Worm (Caenorhabditis elegans): ENCODE data around the gene F39B3.7.

F39B3.7 gene

ce11 chrX:17519476-17519875 is 47.8 kb downstream of the F39B3.7 start:
- TF ChIP-seq mdl-1 (tag; optimal IDR thresholded peaks at IDR 0.05): peak in 1 of 2 experiments; percentile 66
- TF ChIP-seq F10B5.3 (tag; optimal IDR thresholded peaks at IDR 0.05): no peak
- no peak for TF ChIP-seq mxl-2 (GFP tag; conservative IDR thresholded peaks at IDR 0.05)
- peak; percentile 60 for TF ChIP-seq aha-1 (tag)
- TF ChIP-seq lin-29 (GFP tag; IDR thresholded peaks at IDR 0.05): no peak
- TF ChIP-seq Y48G9A.11 (GFP tag; IDR thresholded peaks at IDR 0.05): 0 out of 2 replicates have a peak, but pooled peaks have one; percentile 16
- TF ChIP-seq mep-1 (tag; optimal IDR thresholded peaks at IDR 0.05): peak; percentile 64
- no peak for TF ChIP-seq daf-12 (tag; optimal IDR thresholded peaks at IDR 0.05)
- peak; percentile 9 for TF ChIP-seq hlh-11 (tag; optimal IDR thresholded peaks at IDR 0.05)
- no peak for TF ChIP-seq jun-1 (tag; optimal IDR thresholded peaks at IDR 0.05)
- TF ChIP-seq Y75B8A.6 (GFP tag; IDR thresholded peaks at IDR 0.05): no peak
- TF ChIP-seq lin-13 (GFP tag; optimal IDR thresholded peaks at IDR 0.05): no peak
- no peak for TF ChIP-seq mxl-3 (GFP tag; optimal IDR thresholded peaks at IDR 0.05)
- peak; percentile 44 for TF ChIP-seq rbr-2 (tag; optimal IDR thresholded peaks at IDR 0.05)
- peak; percentile 64 for TF ChIP-seq set-16 (GFP tag; IDR thresholded peaks at IDR 0.05)
- TF ChIP-seq fkh-10 (GFP tag; optimal IDR thresholded peaks at IDR 0.05): peak; percentile 2
- peak; percentile 70 for TF ChIP-seq hmg-1.1 (GFP tag; IDR thresholded peaks at IDR 0.05)
- TF ChIP-seq tra-1 (GFP tag; IDR thresholded peaks at IDR 0.05): 0 out of 2 replicates have a peak, but pooled peaks have one; percentile 26
- no peak for TF ChIP-seq madf-5 (GFP tag; IDR thresholded peaks at IDR 0.05)
- TF ChIP-seq unc-130 (GFP tag; optimal IDR thresholded peaks at IDR 0.05): no peak
- TF ChIP-seq ZK337.2 (GFP tag; IDR thresholded peaks at IDR 0.05): no peak
- TF ChIP-seq nhr-102 (tag; optimal IDR thresholded peaks at IDR 0.05): no peak
- TF ChIP-seq ztf-11 (tag; optimal IDR thresholded peaks at IDR 0.05): no peak
- TF ChIP-seq unc-62 (GFP tag; optimal IDR thresholded peaks at IDR 0.05 in 1 of 2): peak in 1 of 2 experiments; percentile 66
- no peak for TF ChIP-seq unc-62 (tag; optimal IDR thresholded peaks at IDR 0.05)
- no peak for TF ChIP-seq unc-39 (tag; optimal IDR thresholded peaks at IDR 0.05)
- peak; percentile 51 for TF ChIP-seq hlh-30 (tag; optimal IDR thresholded peaks at IDR 0.05; ENCODE audit: insufficient read depth)
- peak in 1 of 2 experiments; percentile 36 for TF ChIP-seq lsy-2 (tag; optimal IDR thresholded peaks at IDR 0.05)
- TF ChIP-seq dmd-6 (GFP tag; IDR thresholded peaks at IDR 0.05): 0 out of 2 replicates have a peak, but pooled peaks have one; percentile 10

ce11 chrX:17518293-17518692 is 49.0 kb downstream of the F39B3.7 start:
- peak; percentile 60 for TF ChIP-seq ctbp-1 (GFP tag; IDR thresholded peaks at IDR 0.05)
- no peak for TF ChIP-seq ceh-20 (GFP tag; IDR thresholded peaks at IDR 0.05)
- no peak for TF ChIP-seq zfp-3 (GFP tag; conservative IDR thresholded peaks at IDR 0.05)
- TF ChIP-seq dpl-1 (GFP tag; optimal IDR thresholded peaks at IDR 0.05): no peak
- TF ChIP-seq lin-1 (GFP tag; IDR thresholded peaks at IDR 0.05): no peak
- no peak for TF ChIP-seq lin-13 (GFP tag; optimal IDR thresholded peaks at IDR 0.05)
- no peak for TF ChIP-seq unc-130 (GFP tag; optimal IDR thresholded peaks at IDR 0.05)
- TF ChIP-seq ztf-11 (tag; optimal IDR thresholded peaks at IDR 0.05): no peak
- TF ChIP-seq zfp-2 (tag; optimal IDR thresholded peaks at IDR 0.05): no peak
- TF ChIP-seq fkh-10 (GFP tag; optimal IDR thresholded peaks at IDR 0.05): peak; percentile 25
- no peak for TF ChIP-seq lin-29 (GFP tag; IDR thresholded peaks at IDR 0.05)
- TF ChIP-seq nhr-11 (tag; optimal IDR thresholded peaks at IDR 0.05): no peak
- no peak for TF ChIP-seq dmd-6 (GFP tag; IDR thresholded peaks at IDR 0.05)

ce11 chrX:17517872-17518271 is 49.4 kb downstream of the F39B3.7 start:
- TF ChIP-seq hlh-30 (tag; optimal IDR thresholded peaks at IDR 0.05; ENCODE audit: insufficient read depth) (peak; percentile 0), dmd-9 (GFP tag; IDR thresholded peaks at IDR 0.05) (no peak), egl-27 (tag; optimal IDR thresholded peaks at IDR 0.05) (no peak), zfp-3 (GFP tag; conservative IDR thresholded peaks at IDR 0.05) (no peak), ceh-20 (GFP tag; IDR thresholded peaks at IDR 0.05) (no peak), vab-7 (GFP tag; IDR thresholded peaks at IDR 0.05) (no peak), unc-62 (GFP tag; optimal IDR thresholded peaks at IDR 0.05 in 1 of 2) (peak in 1 of 2 experiments; percentile 39), unc-62 (tag; optimal IDR thresholded peaks at IDR 0.05) (no peak)

Data from whole organism, L4 larva.